Worm (Caenorhabditis elegans): ENCODE data around the gene F20D6.15.

Gene F20D6.15

DNA sequence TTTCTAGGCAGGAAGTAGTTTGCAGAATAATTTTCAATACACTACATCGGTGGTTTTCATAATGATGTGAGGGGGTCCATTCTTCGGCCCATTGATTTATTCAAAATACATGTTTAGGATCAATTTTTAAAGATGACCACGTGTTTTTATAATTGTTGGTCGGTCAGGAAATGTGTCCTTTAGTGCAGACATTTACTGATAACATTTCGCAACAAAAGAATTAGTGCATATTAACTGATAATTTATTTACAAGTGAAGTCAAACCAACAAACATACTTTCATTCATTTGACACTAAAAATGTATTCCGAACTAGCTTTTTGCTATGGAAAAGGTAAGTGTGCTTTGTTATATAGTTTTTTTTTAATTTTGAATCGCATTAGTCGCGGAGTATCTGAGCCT is 26.6 kb downstream of the F20D6.15 start, which contains the start of gene F20D6.5:
Gene F20D6.5 (plus strand): TSS at position 259 of the 400 bp plus-strand sequence.
- TF ChIP-seq skn-1 (tag; optimal IDR thresholded peaks at IDR 0.05) = no peak
- no peak for TF ChIP-seq R02D3.7 (tag; optimal IDR thresholded peaks at IDR 0.05)
- no peak for TF ChIP-seq lin-39 (tag; optimal IDR thresholded peaks at IDR 0.05)
- no peak for TF ChIP-seq mdl-1 (tag; optimal IDR thresholded peaks at IDR 0.05)
- TF ChIP-seq lsy-2 (tag; optimal IDR thresholded peaks at IDR 0.05) = no peak
- no peak for TF ChIP-seq elt-1 (tag; optimal IDR thresholded peaks at IDR 0.05)
- TF ChIP-seq lin-13 (GFP tag; optimal IDR thresholded peaks at IDR 0.05) = no peak
- TF ChIP-seq fos-1 (tag; optimal IDR thresholded peaks at IDR 0.05) = peak; percentile 18
- TF ChIP-seq alr-1 (tag; optimal IDR thresholded peaks at IDR 0.05) = no peak
- no peak for TF ChIP-seq mbf-1 (tag; optimal IDR thresholded peaks at IDR 0.05)
- TF ChIP-seq aly-2 (tag; optimal IDR thresholded peaks at IDR 0.05) = no peak
- TF ChIP-seq F13H6.1 (tag; optimal IDR thresholded peaks at IDR 0.05) = no peak
- TF ChIP-seq nhr-129 (tag; optimal IDR thresholded peaks at IDR 0.05) = no peak
- no peak for TF ChIP-seq ZK546.5 (tag; optimal IDR thresholded peaks at IDR 0.05)
- TF ChIP-seq peb-1 (tag; optimal IDR thresholded peaks at IDR 0.05) = no peak
- peak; percentile 64 for TF ChIP-seq sma-9 (GFP tag; optimal IDR thresholded peaks at IDR 0.05)
- no peak for TF ChIP-seq sma-9 (tag; optimal IDR thresholded peaks at IDR 0.05)

DNA sequence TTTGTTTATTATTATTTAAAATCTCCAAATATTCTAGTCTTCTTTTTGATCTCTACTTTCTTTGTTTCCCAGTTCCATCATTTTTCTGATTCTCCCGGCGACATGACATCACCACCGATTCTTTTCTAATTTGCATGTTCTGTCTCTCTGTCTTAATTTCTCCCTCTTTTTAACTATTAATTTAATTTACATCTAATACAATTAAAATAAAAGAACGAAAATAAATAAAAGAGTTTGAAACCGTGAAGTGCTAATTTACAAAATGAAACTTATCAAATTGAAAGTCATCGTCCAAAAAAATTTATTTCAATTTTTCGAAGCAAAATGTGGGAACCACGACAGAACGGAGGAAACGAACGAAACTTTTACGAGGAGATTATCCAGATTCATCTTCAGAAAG is 28.6 kb downstream of the F20D6.15 start, which contains the start of gene F20D6.6:
Gene F20D6.6 (plus strand): TSS at position 301 of the 400 bp plus-strand sequence.
- TF ChIP-seq ztf-1 (GFP tag; conservative IDR thresholded peaks at IDR 0.05) (no peak), nhr-129 (tag; optimal IDR thresholded peaks at IDR 0.05) (no peak), ztf-4 (tag; optimal IDR thresholded peaks at IDR 0.05) (no peak), ZK546.5 (tag; optimal IDR thresholded peaks at IDR 0.05) (no peak), gmeb-1 (tag; optimal IDR thresholded peaks at IDR 0.05) (no peak), blmp-1 (tag; optimal IDR thresholded peaks at IDR 0.05; ENCODE audit: insufficient read depth) (no peak), egl-27 (tag; optimal IDR thresholded peaks at IDR 0.05) (no peak), mab-5 (tag; optimal IDR thresholded peaks at IDR 0.05) (no peak), lin-39 (tag; optimal IDR thresholded peaks at IDR 0.05) (no peak), ceh-82 (tag; optimal IDR thresholded peaks at IDR 0.05) (no peak), peb-1 (tag; optimal IDR thresholded peaks at IDR 0.05) (no peak), F13H6.1 (tag; optimal IDR thresholded peaks at IDR 0.05) (no peak), elt-3 (tag; optimal IDR thresholded peaks at IDR 0.05) (no peak), R02D3.7 (tag; optimal IDR thresholded peaks at IDR 0.05) (no peak), nhr-10 (tag; optimal IDR thresholded peaks at IDR 0.05) (no peak), mdl-1 (tag; optimal IDR thresholded peaks at IDR 0.05) (no peak), Y55F3AM.14 (GFP tag; optimal IDR thresholded peaks at IDR 0.05) (no peak), sma-9 (GFP tag; optimal IDR thresholded peaks at IDR 0.05) (no peak), sma-9 (tag; optimal IDR thresholded peaks at IDR 0.05) (no peak), crh-2 (tag; optimal IDR thresholded peaks at IDR 0.05) (no peak)

DNA sequence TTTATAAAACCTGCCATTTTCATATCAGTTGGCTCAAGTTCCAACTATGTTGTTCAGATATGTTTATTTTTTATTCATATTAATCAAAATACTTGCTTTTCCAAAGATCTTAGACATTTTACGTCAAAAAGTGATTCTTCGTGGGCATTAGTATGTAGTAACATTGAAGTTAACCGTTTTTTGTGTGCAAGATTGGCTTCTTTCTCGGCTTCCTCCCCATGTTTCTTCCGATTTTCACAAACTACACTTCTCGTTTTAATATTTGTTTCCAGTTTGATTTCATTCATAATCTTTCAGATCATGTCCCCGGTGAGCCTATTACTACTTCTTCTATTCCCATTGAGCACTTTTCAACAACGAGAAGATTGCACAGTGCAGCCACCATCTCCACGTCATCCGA is 30.8 kb downstream of the F20D6.15 start, which contains the start of gene sul-2:
Gene sul-2 (plus strand): TSS at position 301 of the 400 bp plus-strand sequence.
- no peak for TF ChIP-seq ZK546.5 (tag; optimal IDR thresholded peaks at IDR 0.05)
- TF ChIP-seq sma-3 (GFP tag; optimal IDR thresholded peaks at IDR 0.05) = no peak
- no peak for TF ChIP-seq F13H6.1 (tag; optimal IDR thresholded peaks at IDR 0.05)
- TF ChIP-seq unc-55 (GFP tag; optimal IDR thresholded peaks at IDR 0.05) = no peak
- TF ChIP-seq egl-27 (tag; optimal IDR thresholded peaks at IDR 0.05) = no peak
- TF ChIP-seq lsy-2 (tag; optimal IDR thresholded peaks at IDR 0.05) = no peak
- no peak for TF ChIP-seq aly-2 (tag; optimal IDR thresholded peaks at IDR 0.05)
- TF ChIP-seq sma-9 (GFP tag; optimal IDR thresholded peaks at IDR 0.05) = no peak
- no peak for TF ChIP-seq sma-9 (tag; optimal IDR thresholded peaks at IDR 0.05)
- no peak for TF ChIP-seq zag-1 (tag; optimal IDR thresholded peaks at IDR 0.05)
- TF ChIP-seq ztf-11 (tag; optimal IDR thresholded peaks at IDR 0.05) = no peak
- no peak for TF ChIP-seq fos-1 (tag; optimal IDR thresholded peaks at IDR 0.05)
- TF ChIP-seq lin-11 (tag; optimal IDR thresholded peaks at IDR 0.05) = no peak
- no peak for TF ChIP-seq nhr-23 (tag; optimal IDR thresholded peaks at IDR 0.05)
- TF ChIP-seq lin-13 (GFP tag; optimal IDR thresholded peaks at IDR 0.05) = no peak
- TF ChIP-seq nhr-129 (tag; optimal IDR thresholded peaks at IDR 0.05) = no peak
- TF ChIP-seq nhr-25 (tag; optimal IDR thresholded peaks at IDR 0.05) = no peak
- TF ChIP-seq nhr-237 (tag; optimal IDR thresholded peaks at IDR 0.05) = no peak
- no peak for TF ChIP-seq sem-4 (tag; optimal IDR thresholded peaks at IDR 0.05)

DNA sequence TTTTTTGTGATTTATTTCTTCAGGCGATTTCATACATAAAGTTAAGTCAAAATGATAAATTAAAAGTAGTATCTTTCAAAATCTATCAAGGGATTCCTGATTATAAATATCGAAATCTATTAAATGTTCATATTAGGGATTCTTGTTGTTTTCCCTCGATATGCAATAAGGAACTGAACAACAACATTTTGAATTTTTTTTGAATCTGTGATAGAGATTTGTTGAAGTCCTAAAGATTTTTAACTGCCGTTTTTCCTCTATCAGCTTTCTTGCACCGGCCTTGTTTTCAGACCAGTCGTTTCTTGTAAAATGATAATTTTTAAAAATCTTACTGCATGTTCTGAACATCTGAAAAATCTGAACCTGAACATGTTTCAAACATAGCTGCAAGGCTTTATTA is 32.5 kb downstream of the F20D6.15 start:
- no peak for TF ChIP-seq F13H6.1 (tag; optimal IDR thresholded peaks at IDR 0.05)
- TF ChIP-seq snpc-4 (tag; optimal IDR thresholded peaks at IDR 0.05) = no peak
- TF ChIP-seq ceh-82 (tag; optimal IDR thresholded peaks at IDR 0.05) = no peak
- no peak for TF ChIP-seq nhr-21 (tag; optimal IDR thresholded peaks at IDR 0.05)
- TF ChIP-seq ama-1 (optimal IDR thresholded peaks at IDR 0.05) = no peak
- TF ChIP-seq egl-27 (tag; optimal IDR thresholded peaks at IDR 0.05) = no peak
- no peak for TF ChIP-seq nhr-25 (tag; optimal IDR thresholded peaks at IDR 0.05)
- TF ChIP-seq lin-11 (tag; optimal IDR thresholded peaks at IDR 0.05) = no peak
- TF ChIP-seq mab-5 (tag; optimal IDR thresholded peaks at IDR 0.05) = no peak
- no peak for TF ChIP-seq nhr-6 (tag; optimal IDR thresholded peaks at IDR 0.05)
- no peak for TF ChIP-seq ztf-4 (tag; optimal IDR thresholded peaks at IDR 0.05)
- no peak for TF ChIP-seq lsy-2 (tag; optimal IDR thresholded peaks at IDR 0.05)
- no peak for TF ChIP-seq Y55F3AM.14 (GFP tag; optimal IDR thresholded peaks at IDR 0.05)
- TF ChIP-seq unc-62 (GFP tag; optimal IDR thresholded peaks at IDR 0.05) = no peak
- TF ChIP-seq nhr-11 (tag; optimal IDR thresholded peaks at IDR 0.05) = no peak
- TF ChIP-seq sma-9 (GFP tag; optimal IDR thresholded peaks at IDR 0.05) = no peak
- no peak for TF ChIP-seq sma-9 (tag; optimal IDR thresholded peaks at IDR 0.05)
- no peak for TF ChIP-seq skn-1 (tag; optimal IDR thresholded peaks at IDR 0.05)
- no peak for TF ChIP-seq nhr-10 (tag; optimal IDR thresholded peaks at IDR 0.05)
- no peak for TF ChIP-seq elt-3 (tag; optimal IDR thresholded peaks at IDR 0.05)

All from whole organism, L2 larva.